Fruit fly (Drosophila melanogaster) whole organism, embryonic: Measurements from ENCODE around the gene Ube3a.
A peak's percentile ranks its signal among the peaks of the same experiment; 100 is the strongest.

Source experiments
- ATbp ChIP-seq: fragments of 200-800 bp; sonication (Bioruptor generic); optimal IDR thresholded peaks from 2 replicates; lab custom pipeline; 2017; ENCODE audit warnings: missing biosample characterization, mild to moderate bottlenecking, missing genetic modification characterization, missing genetic modification reagents
- Atf3 ChIP-seq: fragments of 200-800 bp; sonication (Bioruptor generic); optimal IDR thresholded peaks from 3 replicates; lab custom pipeline; 2016; ENCODE audit warnings: missing biosample characterization, missing genetic modification characterization
- B-H2 ChIP-seq: fragments of 200-800 bp; sonication (Bioruptor generic); optimal IDR thresholded peaks from 2 replicates; lab custom pipeline; 2018; ENCODE audit warnings: missing biosample characterization, mild to moderate bottlenecking, missing genetic modification characterization
- C15 ChIP-seq: fragments of 200-800 bp; sonication (Bioruptor generic); IDR thresholded peaks from 3 replicates; pipeline ENCODE4 v1.3.6; 2022; ENCODE audit warnings: missing biosample characterization, missing genetic modification characterization
- CG10267 ChIP-seq: fragments of 200-800 bp; sonication (Bioruptor generic); optimal IDR thresholded peaks from 2 replicates; lab custom pipeline; 2018; ENCODE audit warnings: missing biosample characterization, mild to moderate bottlenecking, missing genetic modification characterization, moderate library complexity
- CG13287 ChIP-seq: fragments of 200-800 bp; sonication (Bioruptor generic); IDR thresholded peaks from 2 replicates; pipeline ENCODE4 v1.3.6; 2022; ENCODE audit warnings: missing biosample characterization, missing genetic modification characterization; ENCODE audit not compliant: partially characterized antibody
- CG14710 ChIP-seq: fragments of 200-800 bp; sonication (Bioruptor generic); optimal IDR thresholded peaks from 3 replicates; lab custom pipeline; 2019; ENCODE audit warnings: missing biosample characterization, mild to moderate bottlenecking, missing genetic modification characterization, moderate library complexity
- CG15011 ChIP-seq: fragments of 200-800 bp; sonication (Bioruptor generic); optimal IDR thresholded peaks from 3 replicates; lab custom pipeline; 2018; ENCODE audit warnings: missing biosample characterization, mild to moderate bottlenecking, missing genetic modification characterization
- CG15601 ChIP-seq: fragments of 200-800 bp; sonication (Bioruptor generic); optimal IDR thresholded peaks from 3 replicates; lab custom pipeline; 2019; ENCODE audit warnings: missing biosample characterization, mild to moderate bottlenecking, missing genetic modification characterization, moderate library complexity
- CG31365 ChIP-seq: fragments of 200-800 bp; sonication (Bioruptor generic); optimal IDR thresholded peaks from 2 replicates; lab custom pipeline; 2018; ENCODE audit warnings: missing biosample characterization, mild to moderate bottlenecking, missing genetic modification characterization
- CG32532 ChIP-seq: fragments of 200-800 bp; sonication (Bioruptor generic); IDR thresholded peaks from 2 replicates; pipeline ENCODE4 v1.3.6; 2022; ENCODE audit warnings: missing biosample characterization, missing genetic modification characterization
- CG3726 ChIP-seq: fragments of 200-800 bp; sonication (Bioruptor generic); IDR thresholded peaks from 3 replicates; pipeline ENCODE4, ENCODE4 v1.3.6; 2022; ENCODE audit warnings: missing biosample characterization, missing genetic modification characterization
- CG6175 ChIP-seq: fragments of 200-800 bp; sonication (Bioruptor generic); IDR thresholded peaks from 3 replicates; pipeline ENCODE4 v1.3.6; 2022; ENCODE audit warnings: missing biosample characterization, missing genetic modification characterization
- CG7556 ChIP-seq: fragments of 200-800 bp; sonication (Bioruptor generic); optimal IDR thresholded peaks from 2 replicates; lab custom pipeline; 2017; ENCODE audit warnings: missing biosample characterization, mild to moderate bottlenecking, missing genetic modification characterization
- CG7839 ChIP-seq: fragments of 200-800 bp; sonication (Bioruptor generic); optimal IDR thresholded peaks from 3 replicates; lab custom pipeline; 2018; ENCODE audit warnings: missing biosample characterization, mild to moderate bottlenecking, missing genetic modification characterization, moderate library complexity
- CG7987 ChIP-seq: fragments of 200-800 bp; sonication (Bioruptor generic); optimal IDR thresholded peaks from 2 replicates; lab custom pipeline; 2018; ENCODE audit warnings: missing biosample characterization, mild to moderate bottlenecking, missing genetic modification characterization, moderate library complexity
- CG9215 ChIP-seq: fragments of 200-800 bp; sonication (Bioruptor generic); IDR thresholded peaks from 2 replicates; pipeline ENCODE4 v1.3.6; 2022; ENCODE audit warnings: missing biosample characterization, missing genetic modification characterization
- CG9437 ChIP-seq: fragments of 200-800 bp; sonication (Bioruptor generic); optimal IDR thresholded peaks from 2 replicates; lab custom pipeline; 2018; ENCODE audit warnings: missing biosample characterization, mild to moderate bottlenecking, missing genetic modification characterization
- Doc3 ChIP-seq: fragments of 200-800 bp; sonication (Bioruptor generic); IDR thresholded peaks from 3 replicates; pipeline ENCODE4 v1.3.6; 2022; ENCODE audit warnings: missing biosample characterization, missing genetic modification characterization; ENCODE audit not compliant: partially characterized antibody
- E2f1 ChIP-seq: fragments of 200-800 bp; sonication (Bioruptor generic); IDR thresholded peaks from 2 replicates; pipeline ENCODE4 v1.3.6; 2022; ENCODE audit warnings: missing biosample characterization, missing genetic modification characterization
- Gsc ChIP-seq: fragments of 200-800 bp; sonication (Bioruptor generic); IDR thresholded peaks from 2 replicates; pipeline ENCODE4 v1.3.6; 2022; ENCODE audit warnings: missing biosample characterization, missing genetic modification characterization
- MBD-R2 ChIP-seq: fragments of 200-800 bp; sonication (Bioruptor generic); IDR thresholded peaks from 2 replicates; pipeline ENCODE4 v1.3.6; 2022; ENCODE audit warnings: missing biosample characterization, missing genetic modification characterization
- Mad ChIP-seq: fragments of 200-800 bp; sonication (Bioruptor generic); optimal IDR thresholded peaks from 2 replicates; lab custom pipeline; 2016; ENCODE audit warnings: missing biosample characterization, missing genetic modification characterization
- NFAT ChIP-seq: fragments of 200-800 bp; sonication (Bioruptor generic); IDR thresholded peaks from 2 replicates; pipeline ENCODE4 v1.3.6; 2022; ENCODE audit warnings: missing biosample characterization, missing genetic modification characterization
- Nf-YC ChIP-seq: fragments of 200-800 bp; optimal IDR thresholded peaks from 3 replicates; lab custom pipeline; 2019; ENCODE audit warnings: missing biosample characterization, mild to moderate bottlenecking, missing genetic modification characterization, moderate library complexity
- Opbp ChIP-seq: fragments of 200-800 bp; sonication (Bioruptor generic); IDR thresholded peaks from 3 replicates; pipeline ENCODE4 v1.3.6; 2022; ENCODE audit warnings: missing biosample characterization, missing genetic modification characterization; ENCODE audit not compliant: partially characterized antibody
- Side ChIP-seq: fragments of 200-800 bp; sonication (Bioruptor generic); optimal IDR thresholded peaks from 2 replicates; lab custom pipeline; 2016; ENCODE audit warnings: missing biosample characterization, missing genetic modification characterization
- Sox102F ChIP-seq: fragments of 200-800 bp; sonication (Bioruptor generic); optimal IDR thresholded peaks from 2 replicates; lab custom pipeline; 2018; ENCODE audit warnings: missing biosample characterization, mild to moderate bottlenecking, missing genetic modification characterization, moderate library complexity
- Spps ChIP-seq: fragments of 200-800 bp; sonication (Bioruptor generic); optimal IDR thresholded peaks from 2 replicates; lab custom pipeline; 2018; ENCODE audit warnings: missing biosample characterization, mild to moderate bottlenecking, missing genetic modification characterization
- Ssrp ChIP-seq: fragments of 200-800 bp; sonication (Bioruptor generic); optimal IDR thresholded peaks from 2 replicates; lab custom pipeline; 2018; ENCODE audit warnings: missing biosample characterization, mild to moderate bottlenecking, missing genetic modification characterization, moderate library complexity
- YL-1 ChIP-seq: fragments of 200-800 bp; sonication (Bioruptor generic); optimal IDR thresholded peaks from 3 replicates; lab custom pipeline; 2017; ENCODE audit warnings: missing biosample characterization, mild to moderate bottlenecking, missing genetic modification characterization
- ap ChIP-seq: fragments of 200-800 bp; sonication (Bioruptor generic); IDR thresholded peaks from 2 replicates; pipeline ENCODE4 v1.3.6; 2022; ENCODE audit warnings: missing biosample characterization, missing genetic modification characterization
- az2 ChIP-seq: fragments of 200-800 bp; sonication (Bioruptor generic); optimal IDR thresholded peaks from 3 replicates; lab custom pipeline; 2016; ENCODE audit warnings: missing biosample characterization, missing genetic modification characterization
- br ChIP-seq: fragments of >200 bp; optimal IDR thresholded peaks from 2 replicates; lab custom pipeline; 2017
- danr ChIP-seq: fragments of 200-800 bp; sonication (Bioruptor generic); IDR thresholded peaks from 2 replicates; pipeline ENCODE4 v1.3.6; 2022; ENCODE audit warnings: missing biosample characterization, missing genetic modification characterization
- en ChIP-seq: fragments of 200-800 bp; sonication (Bioruptor generic); optimal IDR thresholded peaks from 2 replicates; lab custom pipeline; 2016; ENCODE audit warnings: missing biosample characterization, missing genetic modification characterization
- fd3F ChIP-seq: fragments of 200-800 bp; sonication (Bioruptor generic); optimal IDR thresholded peaks from 2 replicates; lab custom pipeline; 2018; ENCODE audit warnings: missing biosample characterization, mild to moderate bottlenecking, missing genetic modification characterization, moderate library complexity
- hbn ChIP-seq: fragments of 200-800 bp; sonication (Bioruptor generic); IDR thresholded peaks from 2 replicates; pipeline ENCODE4 v1.3.6; 2022; ENCODE audit warnings: missing biosample characterization, missing genetic modification characterization; ENCODE audit not compliant: partially characterized antibody
- hth ChIP-seq: fragments of >200 bp; optimal IDR thresholded peaks from 2 replicates; lab custom pipeline; 2017; ENCODE audit warnings: inconsistent platforms
- inv ChIP-seq: fragments of 200-800 bp; sonication (Bioruptor generic); IDR thresholded peaks from 2 replicates; pipeline ENCODE4 v1.3.6; 2022; ENCODE audit warnings: missing biosample characterization, missing genetic modification characterization; ENCODE audit not compliant: partially characterized antibody
- jumu ChIP-seq: fragments of 200-800 bp; sonication (Bioruptor generic); optimal IDR thresholded peaks from 3 replicates; lab custom pipeline; 2016; ENCODE audit warnings: missing biosample characterization, missing genetic modification characterization
- ken ChIP-seq: fragments of 200-800 bp; sonication (Bioruptor generic); IDR thresholded peaks from 3 replicates; pipeline ENCODE4 v1.3.6; 2022; ENCODE audit warnings: missing biosample characterization, missing genetic modification characterization
- lab ChIP-seq: fragments of 200-800 bp; sonication (Bioruptor generic); optimal IDR thresholded peaks from 3 replicates; lab custom pipeline; 2017; ENCODE audit warnings: missing biosample characterization, missing genetic modification characterization, mild to moderate bottlenecking, moderate library complexity, missing genetic modification reagents
- maf-S ChIP-seq: fragments of 200-800 bp; sonication (Bioruptor generic); optimal IDR thresholded peaks from 2 replicates; lab custom pipeline; 2016; ENCODE audit warnings: missing biosample characterization, missing genetic modification characterization
- nerfin-1 ChIP-seq: fragments of 200-800 bp; sonication (Bioruptor generic); optimal IDR thresholded peaks from 3 replicates; lab custom pipeline; 2019; ENCODE audit warnings: missing biosample characterization, mild to moderate bottlenecking, missing genetic modification characterization, moderate library complexity
- p53 ChIP-seq: fragments of 200-800 bp; sonication (Bioruptor generic); optimal IDR thresholded peaks from 2 replicates; lab custom pipeline; 2016; ENCODE audit warnings: missing biosample characterization, missing genetic modification characterization
- pfk ChIP-seq: fragments of 200-800 bp; sonication (Bioruptor generic); optimal IDR thresholded peaks from 2 replicates; lab custom pipeline; 2018; ENCODE audit warnings: missing biosample characterization, mild to moderate bottlenecking, missing genetic modification characterization, moderate library complexity
- psq ChIP-seq: fragments of 200-800 bp; sonication (Bioruptor generic); optimal IDR thresholded peaks from 2 replicates; lab custom pipeline; 2017; ENCODE audit warnings: missing biosample characterization, missing genetic modification characterization
- repo ChIP-seq: fragments of 200-800 bp; sonication (Bioruptor generic); optimal IDR thresholded peaks from 2 replicates; lab custom pipeline; 2016; ENCODE audit warnings: missing biosample characterization, missing genetic modification characterization
- twi ChIP-seq: fragments of 200-800 bp; optimal IDR thresholded peaks from 2 replicates; lab custom pipeline; 2019; ENCODE audit warnings: missing biosample characterization, mild to moderate bottlenecking, missing genetic modification characterization, moderate library complexity

Ube3a gene

DNA sequence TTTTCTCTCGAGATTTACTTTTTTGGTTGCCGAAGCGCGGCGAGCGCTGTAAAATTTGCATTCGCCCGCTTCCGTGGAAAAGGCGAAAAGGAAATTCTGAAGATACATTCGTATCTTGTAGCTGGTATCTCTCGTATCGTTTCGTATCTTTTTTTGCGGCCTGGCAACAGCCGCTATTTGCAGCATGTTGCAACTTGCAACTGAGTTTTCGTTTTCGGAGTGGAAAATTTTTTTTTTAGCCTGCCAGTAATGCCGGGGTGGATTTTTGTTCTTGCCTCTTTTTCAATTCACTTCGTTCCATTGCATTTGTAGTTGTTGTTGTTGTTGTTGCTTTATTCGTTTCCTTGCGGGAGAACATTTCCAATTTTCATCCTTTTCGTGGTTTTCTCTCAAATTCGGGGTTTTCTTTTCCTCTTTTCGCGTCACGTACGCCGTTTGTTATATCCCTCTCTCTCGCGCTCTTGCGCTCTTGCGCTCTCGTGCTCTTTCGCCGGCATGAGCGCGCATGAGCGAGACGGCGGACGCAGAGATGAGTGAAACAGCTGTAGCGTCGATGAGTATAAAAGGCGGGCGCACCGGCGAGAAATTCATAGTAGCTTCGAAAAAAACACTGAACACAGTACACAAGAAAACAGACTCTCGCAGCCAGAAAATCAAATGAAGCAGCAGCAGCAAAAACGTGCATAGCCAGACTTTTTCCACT lies 41.5 kb upstream of the Ube3a start, which contains the start of gene scyl (continued):
- TF ChIP-seq ken (GFP tag; lab: Robert Waterston, UW): peak; percentile 66; the same call in 2 of the 3 replicates
- TF ChIP-seq Spps (tag; lab: Kevin White, UChicago): no peak
- no peak for TF ChIP-seq CG15601 (tag; lab: Kevin White, UChicago)
- TF ChIP-seq CG7987 (GFP tag; lab: Kevin White, UChicago): peak; percentile 58
- TF ChIP-seq p53 (GFP tag; lab: Kevin White, UChicago): peak; percentile 59
- TF ChIP-seq twi (tag; lab: Kevin White, UChicago): peak; percentile 43
- TF ChIP-seq danr (GFP tag; lab: Robert Waterston, UW): no peak
- TF ChIP-seq Opbp (GFP tag; lab: Robert Waterston, UW): peak; percentile 81
- no peak for TF ChIP-seq CG15011 (GFP tag; lab: Kevin White, UChicago)
- peak; percentile 72 for TF ChIP-seq repo
- TF ChIP-seq CG7556 (GFP tag; lab: Kevin White, UChicago): peak; percentile 22
- no peak for TF ChIP-seq Ssrp (tag; lab: Kevin White, UChicago)
- no peak for TF ChIP-seq Gsc (GFP tag; lab: Robert Waterston, UW)
- TF ChIP-seq CG9215 (GFP tag; lab: Robert Waterston, UW): no peak
- TF ChIP-seq maf-S (GFP tag; lab: Kevin White, UChicago): no peak
- TF ChIP-seq hbn: peak; percentile 63
- TF ChIP-seq CG10267 (tag; lab: Kevin White, UChicago): peak; percentile 20
- TF ChIP-seq jumu (GFP tag; lab: Kevin White, UChicago): peak; percentile 14
- no peak for TF ChIP-seq az2
- TF ChIP-seq Mad: peak; percentile 50
- TF ChIP-seq CG14710: no peak
- TF ChIP-seq Atf3 (GFP tag; lab: Kevin White, UChicago): peak; percentile 36
- TF ChIP-seq ATbp (GFP tag; lab: Kevin White, UChicago): peak; percentile 5
- no peak for TF ChIP-seq Sox102F
- peak; percentile 68; the same call in 1 of the 2 replicates for TF ChIP-seq CG13287
- no peak for TF ChIP-seq fd3F (GFP tag; lab: Kevin White, UChicago)
- no peak for TF ChIP-seq CG3726 (GFP tag; lab: Robert Waterston, UW)
- peak; percentile 84 for TF ChIP-seq CG32532 (GFP tag; lab: Robert Waterston, UW)
- TF ChIP-seq MBD-R2 (GFP tag; lab: Robert Waterston, UW): peak; percentile 26; the same call in 1 of the 2 replicates
- TF ChIP-seq pfk (GFP tag; lab: Kevin White, UChicago): peak; percentile 65
- TF ChIP-seq YL-1 (GFP tag; lab: Kevin White, UChicago): no peak
- TF ChIP-seq br (lab: Kevin White, UChicago): no peak
- no peak for TF ChIP-seq Doc3
- TF ChIP-seq CG7839 (tag; lab: Kevin White, UChicago): peak; percentile 34
- peak; percentile 58 for TF ChIP-seq CG31365 (tag; lab: Kevin White, UChicago)
- TF ChIP-seq lab (GFP tag; lab: Kevin White, UChicago): peak; percentile 86
- no peak for TF ChIP-seq en (GFP tag; lab: Kevin White, UChicago)
- TF ChIP-seq CG6175 (GFP tag; lab: Robert Waterston, UW): peak; percentile 84; the same call in 2 of the 3 replicates
- TF ChIP-seq hth (lab: Kevin White, UChicago): no peak
- peak; percentile 62 for TF ChIP-seq psq (GFP tag; lab: Kevin White, UChicago)
- TF ChIP-seq CG9437 (GFP tag; lab: Kevin White, UChicago): no peak
- peak; percentile 72 for TF ChIP-seq B-H2 (GFP tag; lab: Kevin White, UChicago)
- TF ChIP-seq nerfin-1 (tag; lab: Kevin White, UChicago): peak; percentile 40
- peak; percentile 53; the same call in 1 of the 3 replicates for TF ChIP-seq C15
- peak; percentile 80 for TF ChIP-seq NFAT (GFP tag; lab: Robert Waterston, UW)
- TF ChIP-seq ap (GFP tag; lab: Robert Waterston, UW): no peak
- TF ChIP-seq E2f1: peak; percentile 33; the same call in 1 of the 2 replicates
- TF ChIP-seq inv: 0 out of 2 replicates have a peak, but pooled peaks have one; percentile 43
- TF ChIP-seq Side: peak; percentile 82
- TF ChIP-seq Nf-YC (tag; lab: Kevin White, UChicago): peak; percentile 45
